Fruit fly (Drosophila melanogaster): ENCODE data around the gene ush.

DNA sequence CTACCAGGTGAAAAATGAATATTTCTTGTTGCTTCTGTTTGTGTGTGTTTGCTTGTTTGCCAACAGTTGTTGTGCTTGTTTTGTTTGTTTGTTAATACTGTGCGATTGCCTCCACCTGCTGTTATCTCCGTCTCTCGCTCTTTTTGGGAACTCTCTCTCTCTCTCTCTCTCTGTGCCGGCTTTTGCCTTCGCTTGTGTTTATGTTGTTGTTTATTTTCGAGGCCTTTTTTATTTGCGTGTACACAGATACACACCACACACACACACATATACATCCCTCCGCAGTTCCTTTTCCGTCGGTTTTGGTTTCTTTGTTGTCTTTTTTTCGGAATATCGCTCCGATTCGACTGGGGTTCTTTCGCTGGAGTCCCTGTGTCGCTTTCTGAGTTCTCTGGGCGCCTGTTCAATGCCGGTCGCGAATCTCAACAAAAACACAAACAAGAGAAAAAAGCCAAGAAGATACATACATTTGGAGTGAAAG is 34.6 kb downstream of the ush start:
- TF ChIP-seq OdsH (GFP tag; optimal IDR thresholded peaks at IDR 0.05) (peak; percentile 1), CG4318 (GFP tag; optimal IDR thresholded peaks at IDR 0.05) (no peak), CG8119 (GFP tag; IDR thresholded peaks at IDR 0.05) (peak; percentile 60), Gug (GFP tag; IDR thresholded peaks at IDR 0.05) (peak; percentile 43; the same call in 1 of the 2 replicates), svp (GFP tag) (peak; percentile 92), cyc (GFP tag; optimal IDR thresholded peaks at IDR 0.05) (peak; percentile 42), Lpt (GFP tag; optimal IDR thresholded peaks at IDR 0.05) (peak; percentile 64), CG7368 (GFP tag; optimal IDR thresholded peaks at IDR 0.05) (peak; percentile 75), fd59A (GFP tag; optimal IDR thresholded peaks at IDR 0.05) (peak; percentile 63), CG3919 (GFP tag; optimal IDR thresholded peaks at IDR 0.05) (peak; percentile 65), Eip78C (GFP tag) (peak; percentile 88)
